Worm (Caenorhabditis elegans): ENCODE results near the gene nra-1.

The nra-1 gene

DNA sequence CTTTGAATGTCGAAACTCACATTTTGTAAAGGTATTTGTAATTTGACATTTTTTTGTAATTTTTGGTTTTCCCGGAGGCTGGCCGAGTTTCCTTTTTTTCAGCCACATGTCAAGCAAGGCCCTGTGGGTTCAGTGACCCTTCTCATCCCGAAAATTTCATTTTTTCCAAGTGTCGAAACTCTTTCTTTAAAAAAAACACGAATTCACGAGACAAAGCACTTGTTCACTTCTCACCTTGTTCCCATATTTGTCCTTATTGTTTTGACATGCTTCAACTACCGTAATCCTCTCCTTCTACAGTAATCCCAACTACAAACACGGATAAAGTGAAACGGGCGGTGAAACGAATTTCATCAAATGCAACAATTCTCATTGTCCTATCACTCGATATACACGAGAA, 8.7 kb downstream of the nra-1 start, which contains the start of gene lhfp-4:
TSS of gene lhfp-4 (plus strand) at position 301 of the 400 bp plus-strand sequence.
- TF ChIP-seq him-1 (tag; optimal IDR thresholded peaks at IDR 0.05): no peak
- no peak for TF ChIP-seq dao-5 (tag; optimal IDR thresholded peaks at IDR 0.05)
- TF ChIP-seq W03F9.2 (tag; optimal IDR thresholded peaks at IDR 0.05): no peak

DNA sequence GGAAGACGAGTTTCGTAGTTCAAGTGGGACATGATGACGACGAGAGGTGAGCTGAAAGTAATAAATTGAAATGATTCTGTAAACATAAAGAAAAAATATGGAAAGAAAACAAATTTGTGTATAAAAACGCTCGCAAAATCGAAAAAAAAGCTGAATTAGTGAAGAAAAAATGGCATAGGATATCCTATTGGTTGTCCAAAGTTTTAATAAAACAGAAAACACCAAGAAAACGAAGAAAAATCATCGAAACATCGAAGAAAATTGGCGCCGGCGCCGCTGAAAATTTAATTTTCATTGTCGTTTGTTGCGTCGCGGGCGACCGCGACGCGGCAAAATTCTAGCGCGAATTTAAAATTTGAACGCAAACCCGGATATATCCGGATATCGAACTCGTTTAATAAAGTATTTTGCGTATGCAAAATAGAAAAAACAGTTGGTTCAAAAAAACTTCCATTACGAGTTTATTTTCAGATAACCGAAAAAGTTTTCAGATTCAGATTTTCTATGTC, 10.3 kb downstream of the nra-1 start, which contains the start of gene gln-5:
TSS of gene gln-5 (minus strand) at position 51 of the 509 bp plus-strand sequence.
- TF ChIP-seq dao-5 (tag; optimal IDR thresholded peaks at IDR 0.05) (no peak), him-1 (tag; optimal IDR thresholded peaks at IDR 0.05) (no peak), W03F9.2 (tag; optimal IDR thresholded peaks at IDR 0.05) (no peak)

DNA sequence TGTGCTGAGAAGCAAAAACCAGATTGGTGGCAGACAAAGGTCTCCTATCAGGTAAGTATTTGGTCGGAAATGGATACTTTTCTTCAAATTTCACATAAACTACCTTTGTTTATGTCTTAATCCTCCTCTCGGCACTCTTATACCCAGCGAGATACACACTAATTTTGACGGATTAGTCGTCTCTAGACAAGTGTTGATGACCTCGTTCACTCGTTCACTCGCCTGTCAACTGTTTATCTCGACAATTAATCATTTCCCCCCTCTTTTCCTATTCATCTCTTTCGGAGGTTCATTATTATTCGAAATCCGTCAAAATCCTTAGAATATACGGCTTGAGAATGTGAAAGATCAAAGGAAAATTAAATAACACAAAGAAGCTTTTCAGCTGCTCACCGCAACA, 14.3 kb downstream of the nra-1 start:
- TF ChIP-seq dao-5 (tag; optimal IDR thresholded peaks at IDR 0.05): no peak
- TF ChIP-seq W03F9.2 (tag; optimal IDR thresholded peaks at IDR 0.05): no peak
- TF ChIP-seq him-1 (tag; optimal IDR thresholded peaks at IDR 0.05): no peak

DNA sequence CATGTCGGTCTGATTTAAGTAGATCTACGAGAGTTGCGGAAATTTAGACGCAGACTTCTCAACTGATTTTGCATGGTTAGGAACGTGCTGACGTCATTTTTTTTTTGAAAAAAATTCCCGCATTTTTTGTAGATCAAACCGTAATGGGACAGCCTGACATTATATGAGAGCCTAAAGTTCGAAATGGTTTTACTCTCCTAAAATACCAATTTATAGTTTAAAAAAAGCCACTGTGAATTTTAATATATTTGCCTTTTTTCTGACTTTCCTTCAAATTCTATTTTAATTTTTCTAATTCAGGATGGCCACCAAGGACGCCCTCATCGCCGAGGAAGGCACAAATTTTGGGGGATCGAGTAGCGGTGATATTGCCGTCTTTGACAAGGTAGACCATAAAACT, 15.0 kb downstream of the nra-1 start, which contains the start of gene atgp-1:
TSS of gene atgp-1 (plus strand) at position 301 of the 400 bp plus-strand sequence.
- no peak for TF ChIP-seq him-1 (tag; optimal IDR thresholded peaks at IDR 0.05)
- TF ChIP-seq W03F9.2 (tag; optimal IDR thresholded peaks at IDR 0.05): no peak
- TF ChIP-seq dao-5 (tag; optimal IDR thresholded peaks at IDR 0.05): no peak

DNA sequence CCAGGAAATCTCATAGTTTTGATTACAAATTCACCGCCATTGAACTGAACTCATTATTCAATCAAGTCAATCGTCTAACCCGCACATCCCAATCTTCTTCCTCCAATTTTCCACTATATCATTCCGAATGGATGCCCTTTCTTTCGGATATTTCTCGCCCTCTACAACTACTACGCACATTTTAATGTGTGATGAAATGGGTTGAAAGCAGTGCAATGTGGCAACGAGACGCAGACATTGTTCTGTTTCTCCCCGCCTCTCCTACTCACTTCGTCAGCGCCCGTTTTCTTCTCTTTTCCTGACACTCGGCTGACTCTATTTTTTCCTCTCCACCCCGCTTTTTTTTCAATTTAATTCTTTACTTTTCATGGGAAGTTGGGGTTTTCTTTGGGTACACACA, 15.4 kb downstream of the nra-1 start:
- TF ChIP-seq him-1 (tag; optimal IDR thresholded peaks at IDR 0.05) (no peak), dao-5 (tag; optimal IDR thresholded peaks at IDR 0.05) (no peak), W03F9.2 (tag; optimal IDR thresholded peaks at IDR 0.05) (peak; percentile 12)

DNA sequence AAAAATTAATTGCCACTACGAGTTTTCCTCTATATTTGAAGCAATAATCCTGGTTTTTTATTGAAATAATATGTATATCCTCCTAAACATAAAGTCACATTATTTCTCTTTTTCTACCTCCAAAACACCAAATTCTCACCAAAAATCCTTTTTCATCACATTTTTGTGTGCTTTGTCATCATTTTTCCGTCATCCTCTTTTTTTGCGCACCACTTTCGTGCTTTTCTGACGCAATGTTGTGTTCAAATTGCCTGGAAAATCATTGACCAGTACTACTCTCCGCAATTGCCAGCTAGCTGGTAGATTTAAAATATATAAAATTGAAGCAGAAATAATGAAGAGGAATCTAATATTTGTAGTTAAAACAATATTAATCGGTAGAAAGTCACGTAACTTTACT, 15.9 kb downstream of the nra-1 start:
- TF ChIP-seq dao-5 (tag; optimal IDR thresholded peaks at IDR 0.05) (no peak), W03F9.2 (tag; optimal IDR thresholded peaks at IDR 0.05) (no peak), him-1 (tag; optimal IDR thresholded peaks at IDR 0.05) (no peak)

DNA sequence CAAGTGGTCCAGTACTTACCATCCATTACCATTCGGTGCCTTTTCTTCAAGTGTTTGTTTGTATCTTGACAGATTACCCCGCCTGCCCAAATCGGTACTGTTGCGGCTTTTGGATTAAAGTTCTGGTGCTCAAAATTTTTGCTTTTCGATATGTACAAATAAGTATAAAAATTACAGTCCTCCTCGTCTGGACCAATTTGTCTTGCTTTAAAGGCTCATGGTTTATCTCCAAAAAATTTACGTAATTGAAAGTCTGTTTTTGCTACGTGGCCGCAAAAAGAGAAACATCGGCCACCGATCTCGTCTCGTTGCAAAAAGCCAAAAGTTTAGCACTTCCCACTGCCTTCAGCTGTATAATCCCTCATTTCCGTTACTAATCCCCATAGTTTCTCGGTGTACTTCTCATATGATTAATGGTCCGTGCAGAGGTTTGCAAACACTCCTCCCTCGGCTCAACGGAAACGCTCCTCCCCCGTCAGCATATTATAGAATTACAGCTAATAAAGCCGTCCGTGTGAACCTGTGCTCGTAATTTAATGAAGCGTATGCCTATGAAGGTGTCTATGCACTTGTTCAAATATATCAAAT, 16.6 kb downstream of the nra-1 start:
- no peak for TF ChIP-seq dao-5 (tag; optimal IDR thresholded peaks at IDR 0.05)
- no peak for TF ChIP-seq him-1 (tag; optimal IDR thresholded peaks at IDR 0.05)
- no peak for TF ChIP-seq W03F9.2 (tag; optimal IDR thresholded peaks at IDR 0.05)

DNA sequence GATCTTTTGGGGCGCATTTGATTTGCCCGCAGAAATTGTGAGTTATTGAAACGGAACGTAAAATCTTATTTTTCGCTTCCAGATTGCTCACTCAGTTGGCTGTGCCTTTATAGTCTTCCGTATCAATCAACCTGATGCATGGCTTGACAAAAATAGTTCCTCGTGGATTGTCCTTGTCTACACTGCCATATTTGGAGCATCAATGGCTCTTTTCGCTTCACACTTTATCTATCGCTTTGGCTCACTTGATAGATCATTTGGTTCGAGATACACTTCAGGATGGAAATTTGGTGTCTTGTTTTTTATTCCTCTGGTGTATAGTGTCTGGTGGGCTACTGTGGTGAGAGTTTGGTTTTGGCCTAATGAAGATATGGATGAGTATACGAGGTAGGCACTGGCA, 18.3 kb downstream of the nra-1 start:
- TF ChIP-seq W03F9.2 (tag; optimal IDR thresholded peaks at IDR 0.05): no peak
- TF ChIP-seq him-1 (tag; optimal IDR thresholded peaks at IDR 0.05): no peak
- no peak for TF ChIP-seq dao-5 (tag; optimal IDR thresholded peaks at IDR 0.05)

DNA sequence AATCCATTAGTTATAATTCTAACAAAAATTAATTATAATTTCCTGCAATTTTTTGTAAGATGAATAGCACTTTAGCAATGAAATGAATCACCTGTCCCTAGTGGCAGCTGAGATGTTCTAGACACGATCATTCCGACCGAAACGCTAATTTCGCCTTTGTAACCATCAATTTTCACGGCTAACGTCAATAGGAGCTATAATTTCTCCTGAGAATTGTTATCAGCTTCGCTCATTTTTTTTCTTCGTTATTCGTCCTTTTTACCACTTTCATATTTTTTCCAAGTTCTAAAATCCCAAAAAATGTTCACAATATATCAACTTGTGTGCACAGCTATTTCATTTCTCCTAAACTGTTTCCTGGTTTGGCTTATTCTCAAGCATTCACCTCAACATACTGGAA, 18.7 kb downstream of the nra-1 start, which contains the start of gene str-187:
TSS of gene str-187 (plus strand) at position 301 of the 400 bp plus-strand sequence.
- TF ChIP-seq dao-5 (tag; optimal IDR thresholded peaks at IDR 0.05) (no peak), him-1 (tag; optimal IDR thresholded peaks at IDR 0.05) (no peak), W03F9.2 (tag; optimal IDR thresholded peaks at IDR 0.05) (no peak)

DNA sequence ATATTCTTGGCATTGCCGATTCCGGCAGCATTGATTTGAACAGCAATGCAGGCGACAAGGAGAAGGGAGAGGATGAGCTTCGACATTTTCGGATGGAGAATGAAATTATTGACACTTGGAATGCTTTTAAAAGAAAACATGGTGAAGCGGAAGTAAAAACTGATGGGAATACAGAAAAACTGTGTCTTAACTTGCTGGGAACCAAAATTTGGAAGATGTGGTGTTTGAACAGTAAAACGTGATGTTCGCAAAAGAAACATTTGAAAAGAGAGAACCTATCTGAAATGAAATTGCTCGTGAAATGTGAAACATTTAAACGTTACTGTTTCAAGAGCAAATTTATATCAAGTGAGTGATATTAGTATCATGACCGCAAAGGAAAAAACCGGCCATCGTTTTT, 19.3 kb downstream of the nra-1 start, which contains the start of gene F26D10.13:
TSS of gene F26D10.13 (minus strand) at position 101 of the 400 bp plus-strand sequence.
- TF ChIP-seq dao-5 (tag; optimal IDR thresholded peaks at IDR 0.05) (no peak), him-1 (tag; optimal IDR thresholded peaks at IDR 0.05) (no peak)

DNA sequence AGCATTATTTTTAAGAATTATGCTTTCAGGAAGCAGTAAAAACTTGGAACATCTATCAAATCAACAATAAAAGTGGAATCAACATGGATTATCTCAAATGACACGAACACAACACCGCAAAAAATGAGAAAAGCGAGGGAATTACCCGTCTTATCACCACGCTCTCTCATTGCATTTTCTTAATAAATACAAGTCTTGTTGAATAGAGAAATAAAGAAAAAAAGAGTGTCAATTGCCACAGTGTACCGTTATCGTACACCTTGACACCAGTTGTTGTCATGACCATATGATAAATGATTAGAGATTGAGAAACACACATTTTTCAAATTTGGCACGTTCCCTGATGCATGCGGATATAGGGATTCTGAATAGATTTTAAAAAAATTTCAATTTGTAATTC, 20.3 kb downstream of the nra-1 start:
- no peak for TF ChIP-seq dao-5 (tag; optimal IDR thresholded peaks at IDR 0.05)
- no peak for TF ChIP-seq him-1 (tag; optimal IDR thresholded peaks at IDR 0.05)
- TF ChIP-seq W03F9.2 (tag; optimal IDR thresholded peaks at IDR 0.05): no peak

DNA sequence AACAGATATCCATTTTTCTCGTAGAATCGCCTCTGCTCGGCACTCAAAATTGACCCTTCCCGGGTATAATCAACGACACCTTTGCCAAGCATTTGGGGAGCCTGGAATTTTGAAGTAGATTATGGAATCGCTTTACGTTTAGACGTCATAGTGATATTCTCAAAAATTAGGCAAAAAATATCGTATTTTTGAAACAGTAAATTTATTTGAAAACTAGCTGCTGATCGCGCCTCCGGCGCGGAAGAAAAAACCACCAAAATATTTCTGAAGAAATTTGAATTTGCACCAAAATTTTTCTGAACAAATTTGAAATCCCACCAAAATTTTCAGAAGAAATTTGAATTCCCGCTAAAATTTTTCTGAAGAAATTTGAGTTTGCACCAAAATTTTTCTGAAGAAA, 21.6 kb downstream of the nra-1 start, which contains the start of gene ZK550.6:
TSS of gene ZK550.6 (minus strand) at position 101 of the 400 bp plus-strand sequence.
- TF ChIP-seq dao-5 (tag; optimal IDR thresholded peaks at IDR 0.05): no peak
- no peak for TF ChIP-seq him-1 (tag; optimal IDR thresholded peaks at IDR 0.05)

DNA sequence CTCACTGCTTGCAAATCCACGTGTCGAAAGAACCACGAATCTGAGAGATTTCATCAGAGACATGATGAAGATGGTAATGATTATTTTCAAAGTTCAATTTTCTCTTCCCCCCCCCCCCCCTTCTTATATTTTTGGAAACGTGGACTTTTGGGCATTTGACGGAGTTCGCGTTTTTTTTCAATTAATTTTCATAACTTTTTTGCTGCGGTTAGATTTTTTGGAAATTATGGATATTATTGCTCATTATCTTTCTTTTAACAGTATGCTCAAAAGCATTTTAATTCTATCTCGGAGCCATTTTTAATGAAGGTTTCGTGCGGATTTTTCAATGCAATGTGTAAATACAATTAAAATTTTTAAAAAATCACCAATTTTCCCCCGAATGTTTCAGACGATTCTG, 24.7 kb downstream of the nra-1 start, which contains the start of gene phyh-1:
TSS of gene phyh-1 (minus strand) at position 101 of the 400 bp plus-strand sequence.
- TF ChIP-seq dao-5 (tag; optimal IDR thresholded peaks at IDR 0.05): no peak
- no peak for TF ChIP-seq him-1 (tag; optimal IDR thresholded peaks at IDR 0.05)
- no peak for TF ChIP-seq W03F9.2 (tag; optimal IDR thresholded peaks at IDR 0.05)

DNA sequence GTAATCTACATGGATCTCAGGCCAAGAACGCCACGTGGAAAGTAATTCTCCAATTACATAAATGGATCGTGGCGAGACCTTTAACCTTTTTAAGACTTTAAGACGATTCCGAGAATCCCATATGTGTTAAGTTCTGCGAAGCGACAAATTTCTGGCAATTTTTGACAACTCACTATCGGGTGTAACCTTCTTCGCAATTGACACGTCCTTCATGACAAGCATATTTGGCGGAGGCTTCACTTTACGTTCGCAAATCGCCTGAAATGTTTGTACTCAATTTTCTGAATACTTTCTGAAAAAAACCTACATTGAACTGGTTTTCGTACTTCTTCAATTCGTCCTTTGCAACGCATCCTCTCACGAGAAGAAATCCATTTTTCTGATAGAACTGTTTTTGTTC, 25.2 kb downstream of the nra-1 start:
- TF ChIP-seq dao-5 (tag; optimal IDR thresholded peaks at IDR 0.05) (no peak), W03F9.2 (tag; optimal IDR thresholded peaks at IDR 0.05) (no peak), him-1 (tag; optimal IDR thresholded peaks at IDR 0.05) (no peak)

DNA sequence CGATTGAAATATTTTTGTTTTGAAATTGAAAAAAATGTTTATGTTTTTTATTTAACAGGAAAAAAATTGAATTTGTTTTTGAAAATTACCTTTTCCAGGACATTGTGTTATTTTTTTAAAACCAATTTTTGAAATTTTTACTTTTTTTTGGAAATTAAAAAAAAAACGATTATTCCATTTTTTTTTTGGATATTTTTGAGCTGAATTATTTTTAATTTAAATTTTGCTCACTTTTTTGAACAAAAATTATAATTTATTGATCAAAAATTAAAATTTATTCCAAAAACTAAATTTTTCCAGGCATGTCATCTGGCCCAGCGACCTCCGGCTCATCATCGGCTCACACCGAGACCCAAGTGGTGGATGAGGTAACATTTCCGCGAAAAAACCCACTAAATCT, 29.0 kb downstream of the nra-1 start, which contains the start of gene gtf-2E1:
TSS of gene gtf-2E1 (plus strand) at position 301 of the 400 bp plus-strand sequence.
- TF ChIP-seq dao-5 (tag; optimal IDR thresholded peaks at IDR 0.05) (no peak), W03F9.2 (tag; optimal IDR thresholded peaks at IDR 0.05) (no peak)
